Worm (Caenorhabditis elegans): ENCODE data around the gene osm-6.

ce11 chrV:11891143-11891862, 35.9 kb downstream of the osm-6 start, which contains the start of the genes sodh-2 and srx-76:
- TF ChIP-seq nhr-11 (tag; optimal IDR thresholded peaks at IDR 0.05) = no peak
- no peak for TF ChIP-seq F44E2.7 (GFP tag; IDR thresholded peaks at IDR 0.05)
- no peak for TF ChIP-seq ztf-11 (tag; optimal IDR thresholded peaks at IDR 0.05)
- TF ChIP-seq dve-1 (tag; optimal IDR thresholded peaks at IDR 0.05; ENCODE audit: insufficient read depth) = peak; percentile 39
- TF ChIP-seq hif-1 (tag; optimal IDR thresholded peaks at IDR 0.05) = no peak
- peak; percentile 20 for TF ChIP-seq nhr-28 (tag; optimal IDR thresholded peaks at IDR 0.05)
- no peak for TF ChIP-seq nhr-10 (tag; optimal IDR thresholded peaks at IDR 0.05)
- TF ChIP-seq ceh-82 (tag; optimal IDR thresholded peaks at IDR 0.05) = no peak
- no peak for TF ChIP-seq daf-12 (tag; optimal IDR thresholded peaks at IDR 0.05)
- no peak for TF ChIP-seq pha-4 (GFP tag; IDR thresholded peaks at IDR 0.05)
- TF ChIP-seq pha-4 (tag; optimal IDR thresholded peaks at IDR 0.05) = no peak
- no peak for TF ChIP-seq lir-3 (tag; optimal IDR thresholded peaks at IDR 0.05)
- no peak for TF ChIP-seq ama-1 (optimal IDR thresholded peaks at IDR 0.05)

Measured in whole organism, L4 larva.